1 fruit fly cellular context compared by ENCODE assay signal in genomic region chr2L:13097200-13097599, dm6.
TF ChIP-seq lines count a peak whose summit lies in the region.

No protein-coding gene starts in this region.

TF ChIP-seq in whole organism, embryonic, 481 proteins besides CTCF, POLR2A, EP300 and RAD21 (continued from another document):
- no peak for TF ChIP-seq Dll (GFP tag; IDR thresholded peaks at IDR 0.05; lab: Robert Waterston, UW; ENCODE audit: partially characterized antibody)
- TF ChIP-seq CG15073 (GFP tag; optimal IDR thresholded peaks at IDR 0.05; lab: Kevin White, UChicago) = no peak
- no peak for TF ChIP-seq CG31224 (GFP tag; IDR thresholded peaks at IDR 0.05; lab: Robert Waterston, UW)
